Fruit fly (Drosophila melanogaster) whole organism, prepupa: ENCODE measurements around the gene hng2.

Experiments used
- Blimp-1 ChIP-seq: fragments of 200-800 bp; sonication (Bioruptor generic); optimal IDR thresholded peaks from 3 replicates; lab custom pipeline; 2017; ENCODE audit warnings: missing biosample characterization, missing genetic modification characterization, mild to moderate bottlenecking, moderate library complexity, missing genetic modification reagents
- CG10669 ChIP-seq: fragments of 200-800 bp; sonication (Bioruptor generic); optimal IDR thresholded peaks from 3 replicates; lab custom pipeline; 2018; ENCODE audit warnings: missing biosample characterization, mild to moderate bottlenecking, missing genetic modification characterization, moderate library complexity
- CG11294 ChIP-seq: fragments of 200-800 bp; sonication (Bioruptor generic); IDR thresholded peaks from 2 replicates; pipeline ENCODE4 v1.3.6; 2022; ENCODE audit warnings: missing biosample characterization, missing genetic modification characterization
- CG11902 ChIP-seq: fragments of 200-800 bp; sonication (Bioruptor generic); optimal IDR thresholded peaks from 3 replicates; lab custom pipeline; 2016; ENCODE audit warnings: missing biosample characterization, missing genetic modification characterization
- CG15336 ChIP-seq: fragments of 200-800 bp; sonication (Bioruptor generic); IDR thresholded peaks from 2 replicates; pipeline ENCODE4 v1.3.6; 2022; ENCODE audit warnings: missing biosample characterization, missing genetic modification characterization
- CG1621 ChIP-seq: fragments of 200-800 bp; sonication (Bioruptor generic); optimal IDR thresholded peaks from 3 replicates; lab custom pipeline; 2018; ENCODE audit warnings: missing biosample characterization, mild to moderate bottlenecking, missing genetic modification characterization
- CG16779 ChIP-seq: fragments of 200-800 bp; sonication (Bioruptor generic); optimal IDR thresholded peaks from 3 replicates; lab custom pipeline; 2017; ENCODE audit warnings: missing biosample characterization, mild to moderate bottlenecking, missing genetic modification characterization
- CG3032 ChIP-seq: fragments of 200-800 bp; optimal IDR thresholded peaks from 2 replicates; lab custom pipeline; 2019; ENCODE audit warnings: missing biosample characterization, mild to moderate bottlenecking, missing genetic modification characterization, moderate library complexity
- CG32006 ChIP-seq: fragments of 200-800 bp; sonication (Bioruptor generic); optimal IDR thresholded peaks from 3 replicates; lab custom pipeline; 2017; ENCODE audit warnings: missing biosample characterization, mild to moderate bottlenecking, missing genetic modification characterization
- CG34406 ChIP-seq: fragments of 200-800 bp; sonication (Bioruptor generic); optimal IDR thresholded peaks from 3 replicates; lab custom pipeline; 2016; ENCODE audit warnings: missing biosample characterization, missing genetic modification characterization
- CG3919 ChIP-seq: fragments of 200-800 bp; sonication (Bioruptor generic); optimal IDR thresholded peaks from 3 replicates; lab custom pipeline; 2016; ENCODE audit warnings: missing biosample characterization, missing genetic modification characterization
- CG6163 ChIP-seq: fragments of 200-800 bp; sonication (Bioruptor generic); IDR thresholded peaks from 3 replicates; pipeline ENCODE4 v1.3.6; 2022; ENCODE audit warnings: missing biosample characterization, missing genetic modification characterization
- CG6276 ChIP-seq: fragments of 200-800 bp; sonication (Bioruptor generic); optimal IDR thresholded peaks from 2 replicates; lab custom pipeline; 2017; ENCODE audit warnings: missing biosample characterization, mild to moderate bottlenecking, missing genetic modification characterization
- CG6792 ChIP-seq: fragments of 200-800 bp; sonication (Bioruptor generic); optimal IDR thresholded peaks from 3 replicates; lab custom pipeline; 2016; ENCODE audit warnings: missing biosample characterization, missing genetic modification characterization
- CG6808 ChIP-seq: fragments of 200-800 bp; sonication (Bioruptor generic); optimal IDR thresholded peaks from 3 replicates; lab custom pipeline; 2017; ENCODE audit warnings: missing biosample characterization, missing genetic modification characterization, mild to moderate bottlenecking, moderate library complexity, missing genetic modification reagents
- CG6854 ChIP-seq: fragments of 200-800 bp; sonication (Bioruptor generic); optimal IDR thresholded peaks from 2 replicates; lab custom pipeline; 2017; ENCODE audit warnings: missing biosample characterization, mild to moderate bottlenecking, missing genetic modification characterization
- CG8119 ChIP-seq: fragments of 200-800 bp; sonication (Bioruptor generic); IDR thresholded peaks from 3 replicates; pipeline ENCODE4 v1.3.6; 2022; ENCODE audit warnings: missing biosample characterization, missing genetic modification characterization
- CG8319 ChIP-seq: fragments of 200-800 bp; sonication (Bioruptor generic); optimal IDR thresholded peaks from 3 replicates; lab custom pipeline; 2016; ENCODE audit warnings: missing biosample characterization, missing genetic modification characterization
- CG8632 ChIP-seq: fragments of 200-800 bp; sonication (Bioruptor generic); optimal IDR thresholded peaks from 3 replicates; lab custom pipeline; 2016; ENCODE audit warnings: missing biosample characterization, missing genetic modification characterization
- CG9139 ChIP-seq: fragments of 200-800 bp; sonication (Bioruptor generic); optimal IDR thresholded peaks from 3 replicates; lab custom pipeline; 2017; ENCODE audit warnings: missing biosample characterization, mild to moderate bottlenecking, missing genetic modification characterization
- Eip75B ChIP-seq: fragments of 200-800 bp; sonication (Bioruptor generic); optimal IDR thresholded peaks from 3 replicates; lab custom pipeline; 2016; ENCODE audit warnings: missing biosample characterization, missing genetic modification characterization
- Eip78C ChIP-seq: fragments of 200-800 bp; sonication (Bioruptor generic); peaks from one replicate; lab custom pipeline; 2016; ENCODE audit warnings: missing biosample characterization, missing genetic modification characterization
- Eip93F ChIP-seq: fragments of 200-800 bp; sonication (Bioruptor generic); optimal IDR thresholded peaks from 2 replicates; lab custom pipeline; 2016; ENCODE audit warnings: missing biosample characterization, mild to moderate bottlenecking, missing genetic modification characterization
- Ets21C ChIP-seq: fragments of 200-800 bp; sonication (Bioruptor generic); optimal IDR thresholded peaks from 3 replicates; lab custom pipeline; 2016; ENCODE audit warnings: missing biosample characterization, missing genetic modification characterization
- Ets96B ChIP-seq: fragments of 200-800 bp; optimal IDR thresholded peaks from 2 replicates; lab custom pipeline; 2019; ENCODE audit warnings: missing biosample characterization, mild to moderate bottlenecking, missing genetic modification characterization, moderate library complexity
- Hr38 ChIP-seq: sonication (Bioruptor generic); optimal IDR thresholded peaks from 2 replicates; lab custom pipeline; 2016; ENCODE audit warnings: missing biosample characterization, missing genetic modification characterization
- Hr39 ChIP-seq: fragments of 200-800 bp; sonication (Bioruptor generic); optimal IDR thresholded peaks from 2 replicates; lab custom pipeline; 2016; ENCODE audit warnings: missing biosample characterization, missing genetic modification characterization
- Lpt ChIP-seq: fragments of 200-800 bp; sonication (Bioruptor generic); optimal IDR thresholded peaks from 3 replicates; lab custom pipeline; 2016; ENCODE audit warnings: missing biosample characterization, missing genetic modification characterization
- Met ChIP-seq: fragments of 200-800 bp; sonication (Bioruptor generic); optimal IDR thresholded peaks from 3 replicates; lab custom pipeline; 2016; ENCODE audit warnings: missing biosample characterization, missing genetic modification characterization
- OdsH ChIP-seq: fragments of 200-800 bp; sonication (Bioruptor generic); optimal IDR thresholded peaks from 3 replicates; lab custom pipeline; 2016; ENCODE audit warnings: missing biosample characterization, missing genetic modification characterization
- Smox ChIP-seq: fragments of 200-800 bp; sonication (Bioruptor generic); optimal IDR thresholded peaks from 3 replicates; lab custom pipeline; 2016; ENCODE audit warnings: missing biosample characterization, missing genetic modification characterization
- Sox14 ChIP-seq: fragments of 200-800 bp; sonication (Bioruptor generic); optimal IDR thresholded peaks from 3 replicates; lab custom pipeline; 2016; ENCODE audit warnings: missing biosample characterization, missing genetic modification characterization
- achi ChIP-seq: fragments of 200-800 bp; sonication (Bioruptor generic); optimal IDR thresholded peaks from 3 replicates; lab custom pipeline; 2016; ENCODE audit warnings: missing biosample characterization, missing genetic modification characterization
- cyc ChIP-seq: fragments of 200-800 bp; sonication (Bioruptor generic); optimal IDR thresholded peaks from 3 replicates; lab custom pipeline; 2016; ENCODE audit warnings: missing biosample characterization, missing genetic modification characterization
- dac ChIP-seq: fragments of 200-800 bp; sonication (Bioruptor generic); optimal IDR thresholded peaks from 2 replicates; lab custom pipeline; 2017; ENCODE audit warnings: missing biosample characterization, mild to moderate bottlenecking, missing genetic modification characterization
- dsx ChIP-seq: fragments of 200-800 bp; optimal IDR thresholded peaks from 3 replicates; lab custom pipeline; 2019; ENCODE audit warnings: missing biosample characterization, mild to moderate bottlenecking, missing genetic modification characterization, moderate library complexity; ENCODE audit not compliant: poor library complexity, severe bottlenecking
- eg ChIP-seq: fragments of 200-800 bp; sonication (Bioruptor generic); IDR thresholded peaks from 3 replicates; pipeline ENCODE4 v1.3.6; 2022; ENCODE audit warnings: missing biosample characterization, missing genetic modification characterization
- fd59A ChIP-seq: fragments of 200-800 bp; sonication (Bioruptor generic); optimal IDR thresholded peaks from 2 replicates; lab custom pipeline; 2017; ENCODE audit warnings: missing biosample characterization, mild to moderate bottlenecking, missing genetic modification characterization, missing genetic modification reagents
- fkh ChIP-seq: fragments of 200-800 bp; sonication (Bioruptor generic); optimal IDR thresholded peaks from 3 replicates; lab custom pipeline; 2017; ENCODE audit warnings: missing biosample characterization, mild to moderate bottlenecking, missing genetic modification characterization, moderate library complexity
- lz ChIP-seq: fragments of 200-800 bp; sonication (Bioruptor generic); optimal IDR thresholded peaks from 3 replicates; lab custom pipeline; 2016; ENCODE audit warnings: missing biosample characterization, missing genetic modification characterization
- net ChIP-seq: fragments of 200-800 bp; sonication (Bioruptor generic); optimal IDR thresholded peaks from 3 replicates; lab custom pipeline; 2016; ENCODE audit warnings: missing biosample characterization, missing genetic modification characterization
- pdm3 ChIP-seq: fragments of 200-800 bp; sonication (Bioruptor generic); optimal IDR thresholded peaks from 3 replicates; lab custom pipeline; 2016; ENCODE audit warnings: missing biosample characterization, missing genetic modification characterization
- salr ChIP-seq, 2 experiments: fragments of 200-800 bp; sonication (Bioruptor generic); optimal IDR thresholded peaks; 3 replicates each; lab custom pipeline; 2016 to 2018; ENCODE audit warnings: missing biosample characterization in 2 of 2, missing genetic modification characterization in 2 of 2, mild to moderate bottlenecking in 1 of 2
- spab ChIP-seq: fragments of 200-800 bp; sonication (Bioruptor generic); optimal IDR thresholded peaks from 2 replicates; lab custom pipeline; 2017; ENCODE audit warnings: missing biosample characterization, mild to moderate bottlenecking, missing genetic modification characterization, missing genetic modification reagents
- ss ChIP-seq, 2 experiments: fragments of 200-800 bp; sonication (Bioruptor generic); optimal IDR thresholded peaks; 2 replicates in 1 of 2; 3 replicates in 1 of 2; lab custom pipeline; 2017 to 2018; ENCODE audit warnings: mild to moderate bottlenecking in 2 of 2, missing biosample characterization in 2 of 2, missing genetic modification characterization in 2 of 2, moderate library complexity in 1 of 2
- svp ChIP-seq: fragments of 200-800 bp; sonication (Bioruptor generic); peaks from one replicate; lab custom pipeline; 2016; ENCODE audit warnings: missing biosample characterization, missing genetic modification characterization
- vri ChIP-seq: fragments of 200-800 bp; sonication (Bioruptor generic); optimal IDR thresholded peaks from 3 replicates; lab custom pipeline; 2016; ENCODE audit warnings: missing biosample characterization, mild to moderate bottlenecking, missing genetic modification characterization

hng2 gene

dm6 chr3R:8788722-8789400 is 17.3 kb upstream of the hng2 start (continued):
- TF ChIP-seq Sox14 (GFP tag; lab: Kevin White, UChicago) (peak; percentile 73), CG8319 (GFP tag; lab: Kevin White, UChicago) (peak; percentile 56), CG6854 (GFP tag; lab: Kevin White, UChicago) (no peak), Eip93F (GFP tag; lab: Kevin White, UChicago) (no peak), vri (no peak), dsx (GFP tag; lab: Kevin White, UChicago) (peak; percentile 77), CG16779 (tag; lab: Kevin White, UChicago) (peak; percentile 73), CG8632 (peak; percentile 54), achi (GFP tag; lab: Kevin White, UChicago) (peak; percentile 82)

dm6 chr3R:8792463-8793175 is 13.5 kb upstream of the hng2 start:
- TF ChIP-seq CG11294 (no peak), OdsH (GFP tag; lab: Kevin White, UChicago) (no peak), spab (peak; percentile 65), CG11902 (GFP tag; lab: Kevin White, UChicago) (no peak), CG8119 (peak; percentile 80), net (GFP tag; lab: Kevin White, UChicago) (peak; percentile 57), CG3919 (GFP tag; lab: Kevin White, UChicago) (peak; percentile 71), Ets21C (GFP tag; lab: Kevin White, UChicago) (no peak), Hr38 (GFP tag; lab: Kevin White, UChicago) (no peak), Eip75B (GFP tag; lab: Kevin White, UChicago) (peak; percentile 14), Lpt (GFP tag; lab: Kevin White, UChicago) (peak; percentile 74), CG6163 (GFP tag; lab: Robert Waterston, UW) (peak; percentile 71; the same call in 2 of the 3 replicates), Smox (GFP tag; lab: Kevin White, UChicago) (no peak), CG6854 (GFP tag; lab: Kevin White, UChicago) (peak; percentile 82), fd59A (GFP tag; lab: Kevin White, UChicago) (no peak), CG1621 (tag; lab: Kevin White, UChicago) (peak; percentile 20), vri (no peak), CG34406 (no peak), Met (GFP tag; lab: Kevin White, UChicago) (no peak), achi (GFP tag; lab: Kevin White, UChicago) (no peak), lz (GFP tag; lab: Kevin White, UChicago) (no peak), Eip78C (GFP tag; lab: Kevin White, UChicago) (peak; percentile 70), CG15336 (GFP tag; lab: Robert Waterston, UW) (peak; percentile 71), CG6808 (GFP tag; lab: Kevin White, UChicago) (peak; percentile 86), cyc (GFP tag; lab: Kevin White, UChicago) (no peak), ss (GFP tag; optimal IDR thresholded peaks at IDR 0.05; lab: Kevin White, UChicago) (peak; percentile 48 to 87), svp (GFP tag; lab: Kevin White, UChicago) (peak; percentile 58), Ets96B (tag; lab: Kevin White, UChicago) (peak; percentile 45), Blimp-1 (GFP tag; lab: Kevin White, UChicago) (peak; percentile 94), dac (peak; percentile 9), CG9139 (GFP tag; lab: Kevin White, UChicago) (peak; percentile 81), CG6792 (GFP tag; lab: Kevin White, UChicago) (no peak), CG10669 (peak; percentile 27), fkh (GFP tag; lab: Kevin White, UChicago) (no peak), eg (peak; percentile 73; the same call in 2 of the 3 replicates), CG32006 (peak; percentile 37), salr (GFP tag; optimal IDR thresholded peaks at IDR 0.05; lab: Kevin White, UChicago) (no peak), Hr39 (GFP tag; lab: Kevin White, UChicago) (no peak), CG16779 (tag; lab: Kevin White, UChicago) (peak; percentile 63), CG6276 (GFP tag; lab: Kevin White, UChicago) (peak; percentile 80), CG3032 (peak; percentile 43), pdm3 (GFP tag; lab: Kevin White, UChicago) (peak; percentile 31)
